Fruit fly (Drosophila melanogaster) whole organism, pupa: ENCODE results near the gene RpS7.

Experiments
- CG10348 ChIP-seq: fragments of 200-800 bp; sonication (Bioruptor generic); IDR thresholded peaks from 2 replicates; pipeline ENCODE4 v1.3.6; 2022; ENCODE audit warnings: missing biosample characterization, missing genetic modification characterization
- CG14655 ChIP-seq: fragments of 200-800 bp; sonication (Bioruptor generic); optimal IDR thresholded peaks from 3 replicates; lab custom pipeline; 2017; ENCODE audit warnings: mild to moderate bottlenecking, missing biosample characterization, missing genetic modification reagents, missing genetic modification characterization
- CG15710 ChIP-seq: fragments of 200-800 bp; sonication (Bioruptor generic); optimal IDR thresholded peaks from 2 replicates; lab custom pipeline; 2018; ENCODE audit warnings: missing biosample characterization, mild to moderate bottlenecking, missing genetic modification characterization, moderate library complexity
- CG17806 ChIP-seq: fragments of 200-800 bp; sonication (Bioruptor generic); optimal IDR thresholded peaks from 2 replicates; lab custom pipeline; 2018; ENCODE audit warnings: missing biosample characterization, mild to moderate bottlenecking, missing genetic modification characterization, moderate library complexity
- CG32121 ChIP-seq: fragments of 200-800 bp; sonication (Bioruptor generic); IDR thresholded peaks from 2 replicates; pipeline ENCODE4 v1.3.6; 2022; ENCODE audit warnings: missing biosample characterization, missing genetic modification characterization
- CG34367 ChIP-seq: fragments of 200-800 bp; sonication (Bioruptor generic); optimal IDR thresholded peaks from 2 replicates; lab custom pipeline; 2018; ENCODE audit warnings: missing biosample characterization, mild to moderate bottlenecking, missing genetic modification characterization
- CG8159 ChIP-seq: fragments of 200-800 bp; sonication (Bioruptor generic); optimal IDR thresholded peaks from 3 replicates; lab custom pipeline; 2018; ENCODE audit warnings: missing biosample characterization, mild to moderate bottlenecking, missing genetic modification characterization, moderate library complexity
- CG8301 ChIP-seq: fragments of 200-800 bp; sonication (Bioruptor generic); optimal IDR thresholded peaks from 2 replicates; lab custom pipeline; 2018; ENCODE audit warnings: missing biosample characterization, mild to moderate bottlenecking, missing genetic modification characterization
- Pif1A ChIP-seq: fragments of 200-800 bp; sonication (Bioruptor generic); optimal IDR thresholded peaks from 3 replicates; lab custom pipeline; 2016; ENCODE audit warnings: missing biosample characterization, missing genetic modification characterization
- Snoo ChIP-seq: fragments of 200-800 bp; sonication (Bioruptor generic); optimal IDR thresholded peaks from 3 replicates; lab custom pipeline; 2017; ENCODE audit warnings: missing biosample characterization, mild to moderate bottlenecking, missing genetic modification characterization, inconsistent platforms
- fd96Ca ChIP-seq: fragments of 200-800 bp; sonication (Bioruptor generic); IDR thresholded peaks from 3 replicates; pipeline ENCODE4 v1.3.6; 2022; ENCODE audit warnings: missing biosample characterization, missing genetic modification characterization
- gl ChIP-seq: fragments of 200-800 bp; sonication (Bioruptor generic); optimal IDR thresholded peaks from 2 replicates; lab custom pipeline; 2018; ENCODE audit warnings: missing biosample characterization, mild to moderate bottlenecking, missing genetic modification characterization
- rn ChIP-seq: fragments of 200-800 bp; sonication (Bioruptor generic); IDR thresholded peaks from 2 replicates; pipeline ENCODE4 v1.3.6; 2022; ENCODE audit warnings: missing biosample characterization, missing genetic modification characterization

- TF ChIP-seq Pif1A (GFP tag; lab: Kevin White, UChicago): no peak
- TF ChIP-seq CG32121 (GFP tag; lab: Robert Waterston, UW): no peak
- TF ChIP-seq CG8159 (tag; lab: Kevin White, UChicago): no peak
- no peak for TF ChIP-seq CG34367 (tag; lab: Kevin White, UChicago)
- TF ChIP-seq Snoo: no peak
- no peak for TF ChIP-seq gl (tag; lab: Kevin White, UChicago)
- TF ChIP-seq fd96Ca (GFP tag; lab: Robert Waterston, UW): no peak
- TF ChIP-seq CG17806 (tag; lab: Kevin White, UChicago): no peak
- TF ChIP-seq CG8301 (tag; lab: Kevin White, UChicago): no peak
- no peak for TF ChIP-seq CG10348 (GFP tag; lab: Robert Waterston, UW)
- no peak for TF ChIP-seq CG15710 (tag; lab: Kevin White, UChicago)
- no peak for TF ChIP-seq rn (GFP tag; lab: Robert Waterston, UW)
- TF ChIP-seq CG14655 (GFP tag; lab: Kevin White, UChicago): no peak
Measured at dm6 chr3R:30201064-30201463, 7.8 kb downstream of the RpS7 start.
